Worm (Caenorhabditis elegans): ENCODE results near the gene srx-113.

ce11 chrV:12644500-12644899 lies 12.6 kb upstream of the srx-113 start, which contains the start of gene F56H9.8:
- TF ChIP-seq unc-62 (GFP tag; optimal IDR thresholded peaks at IDR 0.05) = no peak
- TF ChIP-seq nhr-237 (tag; optimal IDR thresholded peaks at IDR 0.05) = no peak
- no peak for TF ChIP-seq ama-1 (optimal IDR thresholded peaks at IDR 0.05)
- no peak for TF ChIP-seq snpc-4 (tag; optimal IDR thresholded peaks at IDR 0.05)
- TF ChIP-seq nhr-11 (tag; optimal IDR thresholded peaks at IDR 0.05) = no peak
- no peak for TF ChIP-seq lin-39 (tag; optimal IDR thresholded peaks at IDR 0.05)
- no peak for TF ChIP-seq nhr-12 (tag; optimal IDR thresholded peaks at IDR 0.05)
- TF ChIP-seq blmp-1 (tag; optimal IDR thresholded peaks at IDR 0.05; ENCODE audit: insufficient read depth) = no peak
- no peak for TF ChIP-seq zag-1 (tag; optimal IDR thresholded peaks at IDR 0.05)
- no peak for TF ChIP-seq ceh-82 (tag; optimal IDR thresholded peaks at IDR 0.05)
- no peak for TF ChIP-seq ztf-4 (tag; optimal IDR thresholded peaks at IDR 0.05)
- TF ChIP-seq mab-5 (tag; optimal IDR thresholded peaks at IDR 0.05) = no peak
- TF ChIP-seq gmeb-1 (tag; optimal IDR thresholded peaks at IDR 0.05) = no peak
